Worm (Caenorhabditis elegans) whole organism, late embryonic: ENCODE data around the gene F44E2.10.

Source experiments
- C08G9.2 ChIP-seq: sonication (generic microtip); optimal IDR thresholded peaks from 2 replicates; lab custom pipeline; 2016; ENCODE audit warnings: mild to moderate bottlenecking, missing genetic modification characterization, moderate library complexity, missing compliant biosample characterization
- F13H6.1 ChIP-seq: sonication (generic microtip); optimal IDR thresholded peaks from 2 replicates; lab custom pipeline; 2016; ENCODE audit warnings: missing genetic modification characterization, missing compliant biosample characterization
- K02D7.2 ChIP-seq: sonication (generic microtip); optimal IDR thresholded peaks from 2 replicates; lab custom pipeline; 2017; ENCODE audit warnings: mild to moderate bottlenecking, missing genetic modification characterization, missing compliant biosample characterization
- K09A11.1 ChIP-seq: sonication (generic microtip); optimal IDR thresholded peaks from 2 replicates; lab custom pipeline; 2017; ENCODE audit warnings: antibody characterized with exemption, mild to moderate bottlenecking, missing genetic modification characterization, missing compliant biosample characterization; ENCODE audit not compliant: insufficient read depth
- T23F11.4 ChIP-seq: fragments of 200-800 bp; sonication (Bioruptor generic); optimal IDR thresholded peaks from 2 replicates; lab custom pipeline; 2018; ENCODE audit warnings: mild to moderate bottlenecking, missing genetic modification characterization, missing compliant biosample characterization
- Y22D7AL.16 ChIP-seq: sonication (generic microtip); optimal IDR thresholded peaks from 2 replicates; lab custom pipeline; 2016; ENCODE audit warnings: missing genetic modification characterization, missing compliant biosample characterization
- ama-1 ChIP-seq: fragments of 150-350 bp; optimal IDR thresholded peaks from 2 replicates; lab custom pipeline; 2014
- ceh-18 ChIP-seq: sonication (generic microtip); optimal IDR thresholded peaks from 2 replicates; lab custom pipeline; 2016; ENCODE audit warnings: missing genetic modification characterization, missing compliant biosample characterization
- ceh-19 ChIP-seq: fragments of 200-800 bp; sonication (Bioruptor generic); optimal IDR thresholded peaks from 2 replicates; lab custom pipeline; 2018; ENCODE audit warnings: mild to moderate bottlenecking, missing genetic modification characterization, missing compliant biosample characterization
- ceh-2 ChIP-seq: sonication (generic microtip); optimal IDR thresholded peaks from 2 replicates; lab custom pipeline; 2016; ENCODE audit warnings: missing genotype, missing genetic modification characterization, missing compliant biosample characterization
- ceh-30 ChIP-seq: fragments of 150-350 bp; optimal IDR thresholded peaks from 2 replicates; lab custom pipeline; 2014; ENCODE audit warnings: missing biosample characterization, missing genetic modification characterization
- ceh-31 ChIP-seq: sonication (generic microtip); optimal IDR thresholded peaks from 2 replicates; lab custom pipeline; 2016; ENCODE audit warnings: missing genetic modification characterization, missing compliant biosample characterization
- ceh-34 ChIP-seq: sonication (generic microtip); optimal IDR thresholded peaks from 2 replicates; lab custom pipeline; 2016; ENCODE audit warnings: mild to moderate bottlenecking, missing genetic modification characterization, missing compliant biosample characterization
- ceh-45 ChIP-seq: fragments of 200-800 bp; sonication (Bioruptor generic); IDR thresholded peaks from 2 replicates; pipeline ENCODE4 v1.3.6; 2022; ENCODE audit warnings: missing genetic modification reagents, missing genetic modification characterization, missing compliant biosample characterization
- che-1 ChIP-seq: sonication (generic microtip); optimal IDR thresholded peaks from 2 replicates; lab custom pipeline; 2016; ENCODE audit warnings: mild to moderate bottlenecking, missing genetic modification characterization, missing compliant biosample characterization
- dmd-4 ChIP-seq: sonication (generic microtip); optimal IDR thresholded peaks from 2 replicates; lab custom pipeline; 2016; ENCODE audit warnings: borderline replicate concordance, missing genetic modification characterization, missing compliant biosample characterization
- dve-1 ChIP-seq: sonication (generic microtip); optimal IDR thresholded peaks from 2 replicates; lab custom pipeline; 2017; ENCODE audit warnings: antibody characterized with exemption, mild to moderate bottlenecking, missing genetic modification characterization, missing compliant biosample characterization
- elt-4 ChIP-seq: sonication (generic microtip); optimal IDR thresholded peaks from 2 replicates; lab custom pipeline; 2016; ENCODE audit warnings: missing genetic modification characterization, missing compliant biosample characterization
- eyg-1 ChIP-seq: sonication (generic microtip); optimal IDR thresholded peaks from 2 replicates; lab custom pipeline; 2016; ENCODE audit warnings: missing genotype, missing genetic modification characterization, missing compliant biosample characterization
- fkh-10 ChIP-seq: fragments of 150-350 bp; optimal IDR thresholded peaks from 2 replicates; lab custom pipeline; 2014; ENCODE audit warnings: missing biosample characterization, missing genetic modification reagents, missing genetic modification characterization
- fkh-6 ChIP-seq: sonication (generic microtip); optimal IDR thresholded peaks from 2 replicates; lab custom pipeline; 2016; ENCODE audit warnings: missing genetic modification characterization, missing compliant biosample characterization
- gmeb-2 ChIP-seq: sonication (generic microtip); optimal IDR thresholded peaks from 2 replicates; lab custom pipeline; 2016; ENCODE audit warnings: missing genetic modification characterization, inconsistent platforms, missing compliant biosample characterization
- hlh-13 ChIP-seq: fragments of 200-800 bp; sonication (Bioruptor generic); optimal IDR thresholded peaks from 2 replicates; lab custom pipeline; 2018; ENCODE audit warnings: mild to moderate bottlenecking, missing genetic modification characterization, missing compliant biosample characterization
- hlh-15 ChIP-seq: sonication (generic microtip); optimal IDR thresholded peaks from 2 replicates; lab custom pipeline; 2016; ENCODE audit warnings: missing genetic modification characterization, missing compliant biosample characterization
- hlh-6 ChIP-seq: sonication (generic microtip); optimal IDR thresholded peaks from 2 replicates; lab custom pipeline; 2016; ENCODE audit warnings: missing genotype, missing genetic modification characterization, missing compliant biosample characterization
- hlh-8 ChIP-seq: sonication (generic microtip); optimal IDR thresholded peaks from 2 replicates; lab custom pipeline; 2016; ENCODE audit warnings: missing genotype, missing genetic modification characterization, missing compliant biosample characterization
- lim-6 ChIP-seq: sonication (generic microtip); optimal IDR thresholded peaks from 2 replicates; lab custom pipeline; 2016; ENCODE audit warnings: missing genetic modification characterization, missing compliant biosample characterization
- lin-11 ChIP-seq: fragments of 200-800 bp; sonication (Bioruptor generic); optimal IDR thresholded peaks from 2 replicates; lab custom pipeline; 2018; ENCODE audit warnings: mild to moderate bottlenecking, missing genetic modification characterization, missing compliant biosample characterization
- madf-2 ChIP-seq: sonication (generic microtip); optimal IDR thresholded peaks from 2 replicates; lab custom pipeline; 2017; ENCODE audit warnings: missing genetic modification characterization, missing compliant biosample characterization
- mec-3 ChIP-seq: sonication (generic microtip); optimal IDR thresholded peaks from 2 replicates; lab custom pipeline; 2016; ENCODE audit warnings: borderline replicate concordance, missing genetic modification characterization, missing compliant biosample characterization
- nfya-1 ChIP-seq: sonication (generic microtip); optimal IDR thresholded peaks from 2 replicates; lab custom pipeline; 2017; ENCODE audit warnings: missing genetic modification characterization, mild to moderate bottlenecking, missing compliant biosample characterization, antibody characterized with exemption, moderate library complexity
- nhr-232 ChIP-seq: sonication (generic microtip); optimal IDR thresholded peaks from 2 replicates; lab custom pipeline; 2016; ENCODE audit warnings: missing genetic modification characterization, missing compliant biosample characterization
- npax-4 ChIP-seq: sonication (generic microtip); optimal IDR thresholded peaks from 2 replicates; lab custom pipeline; 2016; ENCODE audit warnings: missing genetic modification characterization, missing compliant biosample characterization
- odd-2 ChIP-seq: sonication (generic microtip); optimal IDR thresholded peaks from 2 replicates; lab custom pipeline; 2017; ENCODE audit warnings: antibody characterized with exemption, mild to moderate bottlenecking, missing genetic modification characterization, missing compliant biosample characterization
- pag-3 ChIP-seq: sonication (generic microtip); optimal IDR thresholded peaks from 2 replicates; lab custom pipeline; 2016; ENCODE audit warnings: missing compliant biosample characterization, missing genetic modification characterization, borderline replicate concordance
- pat-9 ChIP-seq: fragments of 200-800 bp; sonication (Bioruptor generic); optimal IDR thresholded peaks from 2 replicates; lab custom pipeline; 2018; ENCODE audit warnings: mild to moderate bottlenecking, missing genetic modification characterization, moderate library complexity, missing compliant biosample characterization
- pax-1 ChIP-seq: fragments of 150-350 bp; optimal IDR thresholded peaks from 2 replicates; lab custom pipeline; 2014; ENCODE audit warnings: missing biosample characterization, missing genetic modification characterization
- pha-4 ChIP-seq: fragments of 150-350 bp; optimal IDR thresholded peaks from 2 replicates; lab custom pipeline; 2018; ENCODE audit warnings: missing biosample characterization, missing genetic modification reagents, missing genetic modification characterization
- pqm-1 ChIP-seq: sonication (generic microtip); optimal IDR thresholded peaks from 2 replicates; lab custom pipeline; 2016; ENCODE audit warnings: missing genetic modification characterization, missing compliant biosample characterization
- pros-1 ChIP-seq: fragments of 150-350 bp; optimal IDR thresholded peaks from 2 replicates; lab custom pipeline; 2014; ENCODE audit warnings: missing biosample characterization, missing genetic modification reagents, missing genetic modification characterization
- rnt-1 ChIP-seq: sonication (generic microtip); optimal IDR thresholded peaks from 2 replicates; lab custom pipeline; 2016; ENCODE audit warnings: missing genetic modification characterization, missing compliant biosample characterization
- sdc-2 ChIP-seq: sonication (generic microtip); optimal IDR thresholded peaks from 2 replicates; lab custom pipeline; 2016; ENCODE audit warnings: missing genotype, missing genetic modification characterization, missing compliant biosample characterization
- sox-4 ChIP-seq: sonication (generic microtip); optimal IDR thresholded peaks from 2 replicates; lab custom pipeline; 2017; ENCODE audit warnings: mild to moderate bottlenecking, missing genetic modification characterization, inconsistent platforms, missing compliant biosample characterization
- syd-9 ChIP-seq: sonication (generic microtip); optimal IDR thresholded peaks from 2 replicates; lab custom pipeline; 2016; ENCODE audit warnings: mild to moderate bottlenecking, missing genetic modification characterization, moderate library complexity, missing compliant biosample characterization
- tbx-2 ChIP-seq: sonication (generic microtip); optimal IDR thresholded peaks from 2 replicates; lab custom pipeline; 2016; ENCODE audit warnings: missing genetic modification characterization, missing compliant biosample characterization
- tbx-7 ChIP-seq: sonication (generic microtip); optimal IDR thresholded peaks from 2 replicates; lab custom pipeline; 2016; ENCODE audit warnings: missing genotype, missing genetic modification characterization, missing compliant biosample characterization
- ttx-3 ChIP-seq: sonication (generic microtip); optimal IDR thresholded peaks from 2 replicates; lab custom pipeline; 2016; ENCODE audit warnings: missing genetic modification reagents, missing genetic modification characterization, missing compliant biosample characterization
- unc-3 ChIP-seq, 2 experiments: fragments of 200-800 bp in 1 of 2; sonication (Bioruptor generic) in 1 of 2; sonication (generic microtip) in 1 of 2; conservative IDR thresholded peaks in 1 of 2; optimal IDR thresholded peaks in 1 of 2; 2 replicates each; pipeline versions ENCODE4 v1.3.6 to Lab custom; 2016 to 2022; ENCODE audit warnings: missing compliant biosample characterization in 2 of 2, missing genetic modification characterization in 2 of 2, missing genetic modification reagents in 1 of 2
- unc-42 ChIP-seq: sonication (generic microtip); optimal IDR thresholded peaks from 2 replicates; lab custom pipeline; 2016; ENCODE audit warnings: missing genotype, missing genetic modification characterization, missing compliant biosample characterization
- unc-55 ChIP-seq: sonication (generic microtip); optimal IDR thresholded peaks from 2 replicates; lab custom pipeline; 2017; ENCODE audit warnings: missing biosample characterization, missing genetic modification reagents, missing genetic modification characterization
- unc-86 ChIP-seq: sonication (generic microtip); optimal IDR thresholded peaks from 2 replicates; lab custom pipeline; 2016; ENCODE audit warnings: missing genetic modification characterization, missing compliant biosample characterization
- zip-5 ChIP-seq: sonication (generic microtip); optimal IDR thresholded peaks from 2 replicates; lab custom pipeline; 2016; ENCODE audit warnings: missing genetic modification characterization, missing compliant biosample characterization
- ztf-16 ChIP-seq: sonication (generic microtip); optimal IDR thresholded peaks from 2 replicates; lab custom pipeline; 2017; ENCODE audit warnings: missing genetic modification characterization, missing compliant biosample characterization

F44E2.10 gene

DNA sequence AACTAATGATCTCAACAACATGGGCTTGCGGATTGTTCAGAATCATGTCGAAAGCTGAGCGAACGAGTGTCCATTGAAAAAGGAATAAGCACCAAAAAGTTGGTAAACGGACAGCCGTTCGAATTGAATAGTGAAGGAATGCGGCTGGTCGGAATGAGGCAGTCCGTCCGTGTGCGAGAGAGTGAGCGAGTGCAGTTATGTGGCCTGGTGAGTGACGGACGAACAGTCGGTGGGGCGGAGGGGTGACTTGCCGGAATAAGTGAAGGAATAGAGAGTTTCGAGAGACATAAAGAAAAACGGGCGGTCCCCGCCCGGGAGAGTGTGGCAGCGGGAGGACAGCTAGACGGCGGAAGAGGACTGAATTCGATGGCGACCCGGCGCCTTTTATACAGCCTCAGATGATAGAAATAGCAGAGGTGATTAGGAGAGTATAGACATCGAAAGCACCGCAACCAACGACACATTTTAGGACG is 34.4 kb upstream of the F44E2.10 start:
- TF ChIP-seq sox-4 (tag; lab: Kevin White, UChicago) (no peak), lim-6 (tag; lab: Kevin White, UChicago) (no peak), unc-42 (tag; lab: Kevin White, UChicago) (no peak), npax-4 (no peak), nhr-232 (tag; lab: Kevin White, UChicago) (no peak), pag-3 (tag; lab: Kevin White, UChicago) (no peak), ceh-30 (tag; lab: Kevin White, UChicago) (peak; percentile 35), pros-1 (tag; lab: Kevin White, UChicago) (no peak), unc-86 (no peak), pqm-1 (tag; lab: Kevin White, UChicago) (no peak), zip-5 (tag; lab: Kevin White, UChicago) (no peak), odd-2 (tag; lab: Kevin White, UChicago) (no peak), gmeb-2 (peak; percentile 10), K02D7.2 (no peak), tbx-7 (tag; lab: Kevin White, UChicago) (no peak), ceh-34 (tag; lab: Kevin White, UChicago) (peak; percentile 72), ztf-16 (tag; lab: Kevin White, UChicago) (no peak), ceh-31 (peak; percentile 68), eyg-1 (tag; lab: Kevin White, UChicago) (peak; percentile 43), pha-4 (tag; lab: Kevin White, UChicago) (no peak), hlh-13 (GFP tag; lab: Kevin White, UChicago) (no peak), mec-3 (tag; lab: Kevin White, UChicago) (peak; percentile 6), F13H6.1 (tag; lab: Kevin White, UChicago) (peak; percentile 41), madf-2 (tag; lab: Kevin White, UChicago) (no peak), fkh-10 (GFP tag; lab: Kevin White, UChicago) (no peak), unc-3 (GFP tag; conservative IDR thresholded peaks at IDR 0.05; lab: Robert Waterston, UW) (no peak), unc-3 (tag; optimal IDR thresholded peaks at IDR 0.05; lab: Kevin White, UChicago) (no peak), hlh-15 (tag; lab: Kevin White, UChicago) (no peak), dmd-4 (tag; lab: Kevin White, UChicago) (peak; percentile 65), hlh-6 (tag; lab: Kevin White, UChicago) (no peak), Y22D7AL.16 (tag; lab: Kevin White, UChicago) (no peak), ceh-45 (GFP tag; lab: Robert Waterston, UW) (no peak), ama-1 (peak; percentile 13), elt-4 (no peak), K09A11.1 (tag; lab: Kevin White, UChicago) (no peak), nfya-1 (tag; lab: Kevin White, UChicago) (peak; percentile 15), C08G9.2 (tag; lab: Kevin White, UChicago) (peak; percentile 36), tbx-2 (tag; lab: Kevin White, UChicago) (peak; percentile 73), fkh-6 (tag; lab: Kevin White, UChicago) (peak; percentile 3), rnt-1 (tag; lab: Kevin White, UChicago) (peak; percentile 78), syd-9 (peak; percentile 51), T23F11.4 (GFP tag; lab: Kevin White, UChicago) (peak; percentile 57), lin-11 (tag; lab: Kevin White, UChicago) (no peak), hlh-8 (tag; lab: Kevin White, UChicago) (no peak), ceh-2 (tag; lab: Kevin White, UChicago) (no peak), pat-9 (tag; lab: Kevin White, UChicago) (peak; percentile 46), pax-1 (tag; lab: Kevin White, UChicago) (no peak), unc-55 (GFP tag; lab: Kevin White, UChicago) (peak; percentile 17), che-1 (tag; lab: Kevin White, UChicago) (no peak), ceh-19 (GFP tag; lab: Kevin White, UChicago) (no peak), ceh-18 (tag; lab: Kevin White, UChicago) (peak; percentile 88), ttx-3 (tag; lab: Kevin White, UChicago) (no peak), dve-1 (tag; lab: Kevin White, UChicago) (no peak), sdc-2 (tag; lab: Kevin White, UChicago) (peak; percentile 66)
